Worm (Caenorhabditis elegans): ENCODE measurements around the gene pals-38.

ce11 chrV:12470324-12470723 lies 23.5 kb upstream of the pals-38 start:
- TF ChIP-seq mdl-1 (tag; optimal IDR thresholded peaks at IDR 0.05), result no peak
- no peak for TF ChIP-seq nhr-23 (tag; optimal IDR thresholded peaks at IDR 0.05)
- TF ChIP-seq skn-1 (tag; optimal IDR thresholded peaks at IDR 0.05), result no peak

Measured in whole organism, L3 larva.